Worm (Caenorhabditis elegans) whole organism, young adult: ENCODE data around the gene dop-4.

ENCODE experiments used
- B0336.3 ChIP-seq: fragments of 200-800 bp; sonication (Bioruptor generic); IDR thresholded peaks from 2 replicates; pipeline ENCODE4 v1.3.6; 2022; ENCODE audit warnings: missing genetic modification characterization, missing compliant biosample characterization
- C17E4.6 ChIP-seq: fragments of 200-800 bp; sonication (Bioruptor generic); IDR thresholded peaks from 2 replicates; pipeline ENCODE4 v1.3.6; 2022; ENCODE audit warnings: missing genetic modification reagents, missing genetic modification characterization, missing compliant biosample characterization
- F10E7.11 ChIP-seq: sonication (generic microtip); optimal IDR thresholded peaks from 2 replicates; lab custom pipeline; 2017; ENCODE audit warnings: mild to moderate bottlenecking, missing genetic modification characterization, moderate library complexity, missing compliant biosample characterization
- F22D6.2 ChIP-seq: sonication (generic microtip); optimal IDR thresholded peaks from 2 replicates; lab custom pipeline; 2016; ENCODE audit warnings: mild to moderate bottlenecking, missing genetic modification characterization, missing compliant biosample characterization
- F57A8.1 ChIP-seq: fragments of 200-800 bp; sonication (Bioruptor generic); optimal IDR thresholded peaks from 2 replicates; lab custom pipeline; 2018; ENCODE audit warnings: mild to moderate bottlenecking, missing genetic modification characterization, moderate library complexity, missing compliant biosample characterization
- Y53G8AR.9 ChIP-seq: fragments of 200-800 bp; sonication (Bioruptor generic); conservative IDR thresholded peaks from 2 replicates; pipeline ENCODE4 v1.3.6; 2022; ENCODE audit warnings: missing genetic modification reagents, missing genetic modification characterization, missing compliant biosample characterization
- Y67H2A.10 ChIP-seq: fragments of 200-800 bp; sonication (Bioruptor generic); conservative IDR thresholded peaks from 2 replicates; pipeline ENCODE4 v1.3.6; 2022; ENCODE audit warnings: missing genetic modification reagents, missing genetic modification characterization, missing compliant biosample characterization
- Y95B8A.8 ChIP-seq: fragments of 200-800 bp; sonication (Bioruptor generic); IDR thresholded peaks from 2 replicates; pipeline ENCODE4 v1.3.6; 2022; ENCODE audit warnings: missing genetic modification reagents, missing genetic modification characterization, missing compliant biosample characterization
- atf-7 ChIP-seq: sonication (generic microtip); optimal IDR thresholded peaks from 2 replicates; lab custom pipeline; 2017; ENCODE audit warnings: mild to moderate bottlenecking, missing genetic modification characterization, missing compliant biosample characterization
- cebp-1 ChIP-seq, 2 experiments: fragments of 200-800 bp in 1 of 2; sonication (Bioruptor generic) in 1 of 2; sonication (generic microtip) in 1 of 2; IDR thresholded peaks in 1 of 2; optimal IDR thresholded peaks in 1 of 2; 2 replicates each; pipeline versions ENCODE4 v1.3.6 to Lab custom; 2017 to 2022; ENCODE audit warnings: missing compliant biosample characterization in 2 of 2, missing genetic modification characterization in 2 of 2, mild to moderate bottlenecking in 1 of 2, missing genetic modification reagents in 1 of 2, moderate library complexity in 1 of 2
- chd-7 ChIP-seq: sonication (generic microtip); optimal IDR thresholded peaks from 2 replicates; lab custom pipeline; 2016; ENCODE audit warnings: mild to moderate bottlenecking, missing genetic modification characterization, moderate library complexity, missing compliant biosample characterization
- die-1 ChIP-seq: sonication (generic microtip); optimal IDR thresholded peaks from 2 replicates; lab custom pipeline; 2016; ENCODE audit warnings: missing genotype, mild to moderate bottlenecking, missing genetic modification characterization, missing compliant biosample characterization
- dox-1 ChIP-seq: fragments of 200-800 bp; sonication (Bioruptor generic); IDR thresholded peaks from 2 replicates; pipeline ENCODE4 v1.3.6; 2022; ENCODE audit warnings: missing genetic modification reagents, missing genetic modification characterization, missing compliant biosample characterization
- dpff-1 ChIP-seq: sonication (generic microtip); optimal IDR thresholded peaks from 2 replicates; lab custom pipeline; 2017; ENCODE audit warnings: mild to moderate bottlenecking, missing genetic modification characterization, missing compliant biosample characterization
- ekl-4 ChIP-seq: fragments of 200-800 bp; sonication (Bioruptor generic); IDR thresholded peaks from 2 replicates; pipeline ENCODE4 v1.3.6; 2022; ENCODE audit warnings: missing genetic modification reagents, missing genetic modification characterization, missing compliant biosample characterization
- gei-17 ChIP-seq: fragments of 200-800 bp; sonication (Bioruptor generic); optimal IDR thresholded peaks from 2 replicates; lab custom pipeline; 2018; ENCODE audit warnings: mild to moderate bottlenecking, missing genetic modification characterization, missing compliant biosample characterization
- him-1 ChIP-seq: sonication (generic microtip); optimal IDR thresholded peaks from 2 replicates; lab custom pipeline; 2016; ENCODE audit warnings: missing genotype, missing genetic modification reagents, missing genetic modification characterization, missing compliant biosample characterization
- hlh-26 ChIP-seq: fragments of 200-800 bp; sonication (Bioruptor generic); conservative IDR thresholded peaks from 2 replicates; pipeline ENCODE4 v1.3.6; 2022; ENCODE audit warnings: missing genetic modification reagents, missing genetic modification characterization, missing compliant biosample characterization
- let-526 ChIP-seq: fragments of 200-800 bp; sonication (Bioruptor generic); IDR thresholded peaks from 2 replicates; pipeline ENCODE4 v1.3.6; 2022; ENCODE audit warnings: missing genetic modification reagents, missing genetic modification characterization, missing compliant biosample characterization
- let-607 ChIP-seq, 2 experiments: fragments of 200-800 bp in 1 of 2; sonication (Bioruptor generic) in 1 of 2; sonication (generic microtip) in 1 of 2; optimal IDR thresholded peaks; 2 replicates each; lab custom pipeline; 2016 to 2018; ENCODE audit warnings: mild to moderate bottlenecking in 2 of 2, missing compliant biosample characterization in 2 of 2, missing genetic modification characterization in 2 of 2, moderate library complexity in 2 of 2, missing genotype in 1 of 2
- lin-54 ChIP-seq: fragments of 200-800 bp; sonication (Bioruptor generic); optimal IDR thresholded peaks from 2 replicates; lab custom pipeline; 2018; ENCODE audit warnings: mild to moderate bottlenecking, missing genetic modification characterization, missing compliant biosample characterization
- lir-1 ChIP-seq: fragments of 200-800 bp; sonication (Bioruptor generic); conservative IDR thresholded peaks from 2 replicates; pipeline ENCODE4 v1.3.6; 2022; ENCODE audit warnings: missing genetic modification reagents, missing genetic modification characterization, missing compliant biosample characterization
- madf-3 ChIP-seq: fragments of 200-800 bp; sonication (Bioruptor generic); IDR thresholded peaks from 2 replicates; pipeline ENCODE4 v1.3.6; 2022; ENCODE audit warnings: missing genetic modification reagents, missing genetic modification characterization, missing compliant biosample characterization
- mes-4 ChIP-seq: sonication (generic microtip); optimal IDR thresholded peaks from 2 replicates; lab custom pipeline; 2016; ENCODE audit warnings: missing genotype, missing genetic modification characterization, missing compliant biosample characterization
- nhr-179 ChIP-seq: sonication (generic microtip); optimal IDR thresholded peaks from 2 replicates; lab custom pipeline; 2016; ENCODE audit warnings: mild to moderate bottlenecking, missing genetic modification characterization, missing compliant biosample characterization
- nhr-80 ChIP-seq: sonication (generic microtip); optimal IDR thresholded peaks from 2 replicates; lab custom pipeline; 2016; ENCODE audit warnings: missing genetic modification characterization, missing compliant biosample characterization
- nhr-90 ChIP-seq: sonication (generic microtip); optimal IDR thresholded peaks from 2 replicates; lab custom pipeline; 2016; ENCODE audit warnings: missing genotype, mild to moderate bottlenecking, missing genetic modification characterization, missing compliant biosample characterization
- pbrm-1 ChIP-seq: fragments of 200-800 bp; sonication (Bioruptor generic); IDR thresholded peaks from 2 replicates; pipeline ENCODE4 v1.3.6; 2022; ENCODE audit warnings: missing genetic modification reagents, missing genetic modification characterization, missing compliant biosample characterization
- rec-8 ChIP-seq, 2 experiments: sonication (generic microtip); optimal IDR thresholded peaks; 2 replicates each; lab custom pipeline; 2016; ENCODE audit warnings: mild to moderate bottlenecking in 2 of 2, missing genetic modification characterization in 2 of 2, missing genetic modification reagents in 2 of 2, missing genotype in 2 of 2, missing biosample characterization in 1 of 2, missing compliant biosample characterization in 1 of 2, moderate library complexity in 1 of 2
- repo-1 ChIP-seq: sonication (generic microtip); optimal IDR thresholded peaks from 2 replicates; lab custom pipeline; 2017; ENCODE audit warnings: mild to moderate bottlenecking, missing genetic modification characterization, missing compliant biosample characterization
- rpc-1 ChIP-seq, 2 experiments: fragments of 150-350 bp in 1 of 2; sonication (generic microtip) in 1 of 2; optimal IDR thresholded peaks; 2 replicates each; lab custom pipeline; 2014 to 2018; ENCODE audit warnings: missing biosample characterization in 1 of 2, missing genetic modification characterization in 1 of 2, missing genetic modification reagents in 1 of 2, missing genotype in 1 of 2
- sea-2 ChIP-seq: fragments of 200-800 bp; sonication (Bioruptor generic); IDR thresholded peaks from 2 replicates; pipeline ENCODE4 v1.3.6; 2022; ENCODE audit warnings: missing genetic modification characterization, missing compliant biosample characterization
- tbx-9 ChIP-seq: sonication (generic microtip); optimal IDR thresholded peaks from 2 replicates; lab custom pipeline; 2016; ENCODE audit warnings: borderline replicate concordance, missing genetic modification characterization, inconsistent platforms, missing compliant biosample characterization
- tlf-1 ChIP-seq: fragments of 200-800 bp; sonication (Bioruptor generic); optimal IDR thresholded peaks from 2 replicates; lab custom pipeline; 2018; ENCODE audit warnings: mild to moderate bottlenecking, missing genetic modification characterization, missing compliant biosample characterization
- unc-62 ChIP-seq: fragments of 150-350 bp; optimal IDR thresholded peaks from 2 replicates; lab custom pipeline; 2014; ENCODE audit warnings: missing biosample characterization, missing genetic modification reagents, missing genetic modification characterization
- ztf-26 ChIP-seq: sonication (generic microtip); optimal IDR thresholded peaks from 2 replicates; lab custom pipeline; 2017; ENCODE audit warnings: missing genetic modification characterization, missing compliant biosample characterization
- ztf-3 ChIP-seq: fragments of 200-800 bp; sonication (Bioruptor generic); optimal IDR thresholded peaks from 2 replicates; lab custom pipeline; 2018; ENCODE audit warnings: mild to moderate bottlenecking, missing genetic modification characterization, missing compliant biosample characterization

Gene dop-4

DNA sequence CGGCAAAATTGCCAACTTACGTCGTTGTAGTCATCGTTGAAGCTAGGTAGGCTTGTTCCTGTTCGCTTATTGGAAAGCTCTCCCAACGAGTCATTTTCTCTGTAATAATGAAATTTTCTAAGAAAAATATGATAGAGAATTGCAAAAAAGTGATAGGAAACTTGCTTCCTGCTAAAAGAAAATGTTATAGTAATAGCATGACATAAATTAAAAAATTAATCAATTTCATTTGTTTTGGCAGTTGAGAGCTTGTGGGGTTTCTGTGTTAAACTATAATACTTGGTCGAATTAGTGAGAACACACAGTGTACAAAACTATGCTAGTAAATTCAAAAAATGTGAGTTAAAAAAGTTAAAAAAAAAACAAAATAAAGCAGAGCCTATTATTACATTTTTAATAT lies 34.8 kb downstream of the dop-4 start, which contains the start of gene F21E9.2:
F21E9.2 (minus strand) TSS at position 101 of the 400 bp plus-strand sequence.
- TF ChIP-seq hlh-26 (no peak), dpff-1 (no peak), ztf-3 (GFP tag; lab: Kevin White, UChicago) (no peak), C17E4.6 (GFP tag; lab: Robert Waterston, UW) (no peak), F10E7.11 (tag; lab: Kevin White, UChicago) (no peak), pbrm-1 (GFP tag; lab: Robert Waterston, UW) (no peak), ztf-26 (tag; lab: Kevin White, UChicago) (no peak), gei-17 (GFP tag; lab: Kevin White, UChicago) (no peak), F57A8.1 (no peak), rec-8 (tag; optimal IDR thresholded peaks at IDR 0.05; lab: Kevin White, UChicago) (no peak), lin-54 (GFP tag; lab: Kevin White, UChicago) (no peak), lir-1 (GFP tag; lab: Robert Waterston, UW) (no peak), rpc-1 (optimal IDR thresholded peaks at IDR 0.05; lab: Kevin White, UChicago) (no peak), rpc-1 (tag; optimal IDR thresholded peaks at IDR 0.05; lab: Kevin White, UChicago) (no peak), F22D6.2 (tag; lab: Kevin White, UChicago) (no peak), Y53G8AR.9 (GFP tag; lab: Robert Waterston, UW) (no peak), ekl-4 (GFP tag; lab: Robert Waterston, UW) (no peak)
- TF ChIP-seq, all 124 proteins: peak for 0

- TF ChIP-seq F22D6.2 (tag; lab: Kevin White, UChicago) (no peak), chd-7 (tag; lab: Kevin White, UChicago) (peak; percentile 53), repo-1 (tag; lab: Kevin White, UChicago) (no peak), madf-3 (GFP tag; lab: Robert Waterston, UW) (no peak), atf-7 (peak; percentile 38), tlf-1 (peak; percentile 56), Y67H2A.10 (GFP tag; lab: Robert Waterston, UW) (no peak), let-526 (GFP tag; lab: Robert Waterston, UW) (0 out of 2 replicates have a peak, but pooled peaks have one; percentile 36), lir-1 (GFP tag; lab: Robert Waterston, UW) (0 out of 2 replicates have a peak, but pooled peaks have one; percentile 21), unc-62 (GFP tag; lab: Kevin White, UChicago) (peak; percentile 75), sea-2 (GFP tag; lab: Robert Waterston, UW) (no peak), nhr-90 (tag; lab: Kevin White, UChicago) (no peak), Y95B8A.8 (0 out of 2 replicates have a peak, but pooled peaks have one; percentile 52), nhr-80 (tag; lab: Kevin White, UChicago) (peak; percentile 83), dox-1 (GFP tag; lab: Robert Waterston, UW) (peak; percentile 32; the same call in 1 of the 2 replicates), let-607 (tag; optimal IDR thresholded peaks at IDR 0.05; lab: Kevin White, UChicago) (peak; percentile 57 to 72), cebp-1 (GFP tag; IDR thresholded peaks at IDR 0.05; lab: Robert Waterston, UW) (0 out of 2 replicates have a peak, but pooled peaks have one; percentile 25), cebp-1 (tag; optimal IDR thresholded peaks at IDR 0.05; lab: Kevin White, UChicago) (peak; percentile 10)
Measured at ce11 chrX:1337009-1337408, 42.0 kb downstream of the dop-4 start, which contains the start of gene ttr-37. TSS of gene ttr-37 (minus strand) at chrX:1337175.

DNA sequence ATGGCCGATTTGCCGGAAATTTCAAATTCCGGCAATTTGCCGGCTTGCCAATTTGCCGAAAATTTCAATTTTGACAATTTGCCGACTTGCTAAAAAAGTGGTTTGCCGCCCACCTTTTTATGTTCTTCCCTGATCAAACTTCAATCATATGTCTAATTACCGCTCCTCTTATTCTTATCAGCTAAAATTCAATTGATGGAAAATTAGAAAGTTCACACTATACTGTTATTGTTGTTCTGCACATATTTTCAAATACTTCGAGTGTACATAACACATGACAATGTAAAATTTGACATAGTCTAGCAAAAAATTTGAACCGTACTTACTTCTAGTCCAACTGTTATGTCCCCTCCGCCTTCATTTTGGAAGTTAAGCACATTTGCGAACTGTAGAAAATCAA lies 42.8 kb downstream of the dop-4 start:
- no peak for TF ChIP-seq him-1 (tag; lab: Kevin White, UChicago)
- TF ChIP-seq unc-62 (GFP tag; lab: Kevin White, UChicago): no peak
- no peak for TF ChIP-seq nhr-179 (tag; lab: Kevin White, UChicago)
- no peak for TF ChIP-seq mes-4 (tag; lab: Kevin White, UChicago)
- no peak for TF ChIP-seq madf-3 (GFP tag; lab: Robert Waterston, UW)
- no peak for TF ChIP-seq die-1 (tag; lab: Kevin White, UChicago)
- TF ChIP-seq nhr-80 (tag; lab: Kevin White, UChicago): peak; percentile 52
- no peak for TF ChIP-seq tbx-9 (tag; lab: Kevin White, UChicago)
- no peak for TF ChIP-seq B0336.3
